Fruit fly (Drosophila melanogaster) whole organism, embryonic: ENCODE results near the gene CG5687.

Experiments used
- Blimp-1 ChIP-seq: fragments of 200-800 bp; sonication (Bioruptor generic); optimal IDR thresholded peaks from 3 replicates; lab custom pipeline; 2018; ENCODE audit warnings: missing biosample characterization, missing genetic modification characterization, mild to moderate bottlenecking, moderate library complexity, missing genetic modification reagents
- BtbVII ChIP-seq: fragments of 200-800 bp; sonication (Bioruptor generic); optimal IDR thresholded peaks from 3 replicates; lab custom pipeline; 2017; ENCODE audit warnings: missing biosample characterization, mild to moderate bottlenecking, missing genetic modification characterization
- CG11695 ChIP-seq: fragments of 200-800 bp; sonication (Bioruptor generic); IDR thresholded peaks from 3 replicates; pipeline ENCODE4 v1.3.6; 2022; ENCODE audit warnings: missing biosample characterization, missing genetic modification characterization
- CG12659 ChIP-seq: fragments of 200-800 bp; sonication (Bioruptor generic); optimal IDR thresholded peaks from 3 replicates; lab custom pipeline; 2017; ENCODE audit warnings: mild to moderate bottlenecking, missing biosample characterization, missing genetic modification reagents, missing genetic modification characterization
- CG12744 ChIP-seq: fragments of 200-800 bp; sonication (Bioruptor generic); optimal IDR thresholded peaks from 2 replicates; lab custom pipeline; 2016; ENCODE audit warnings: missing biosample characterization, missing genetic modification characterization
- CG14860 ChIP-seq: fragments of 200-800 bp; sonication (Bioruptor generic); IDR thresholded peaks from 3 replicates; pipeline ENCODE4 v1.3.6; 2022; ENCODE audit warnings: missing biosample characterization, missing genetic modification characterization; ENCODE audit not compliant: partially characterized antibody
- CG15011 ChIP-seq: fragments of 200-800 bp; sonication (Bioruptor generic); optimal IDR thresholded peaks from 3 replicates; lab custom pipeline; 2018; ENCODE audit warnings: missing biosample characterization, mild to moderate bottlenecking, missing genetic modification characterization
- CG15514 ChIP-seq: fragments of 200-800 bp; sonication (Bioruptor generic); optimal IDR thresholded peaks from 3 replicates; lab custom pipeline; 2017; ENCODE audit warnings: missing biosample characterization, missing genetic modification characterization, mild to moderate bottlenecking, moderate library complexity, missing genetic modification reagents
- CG1602 ChIP-seq: fragments of 200-800 bp; sonication (Bioruptor generic); optimal IDR thresholded peaks from 3 replicates; lab custom pipeline; 2016; ENCODE audit warnings: missing biosample characterization, missing genetic modification characterization
- CG1792 ChIP-seq: fragments of 200-800 bp; sonication (Bioruptor generic); optimal IDR thresholded peaks from 2 replicates; lab custom pipeline; 2016; ENCODE audit warnings: missing biosample characterization, missing genetic modification characterization
- CG2889 ChIP-seq: fragments of 200-800 bp; sonication (Bioruptor generic); IDR thresholded peaks from 3 replicates; pipeline ENCODE4 v1.3.6; 2022; ENCODE audit warnings: missing biosample characterization, missing genetic modification characterization
- CG32532 ChIP-seq: fragments of 200-800 bp; sonication (Bioruptor generic); IDR thresholded peaks from 2 replicates; pipeline ENCODE4 v1.3.6; 2022; ENCODE audit warnings: missing biosample characterization, missing genetic modification characterization
- CG3407 ChIP-seq: fragments of 200-800 bp; sonication (Bioruptor generic); optimal IDR thresholded peaks from 2 replicates; lab custom pipeline; 2018; ENCODE audit warnings: missing biosample characterization, mild to moderate bottlenecking, missing genetic modification characterization
- CG4360 ChIP-seq: fragments of 200-800 bp; sonication (Bioruptor generic); IDR thresholded peaks from 2 replicates; pipeline ENCODE4 v1.3.6; 2022; ENCODE audit warnings: missing biosample characterization, missing genetic modification characterization
- CG4404 ChIP-seq: fragments of 200-800 bp; sonication (Bioruptor generic); IDR thresholded peaks from 2 replicates; pipeline ENCODE4 v1.3.6; 2022; ENCODE audit warnings: missing biosample characterization, missing genetic modification characterization
- CG8290 ChIP-seq, 3 experiments: fragments of 200-800 bp; sonication (Bioruptor generic); optimal IDR thresholded peaks; 2 replicates each; lab custom pipeline; 2016 to 2019; ENCODE audit warnings: missing biosample characterization in 3 of 3, missing genetic modification characterization in 3 of 3, mild to moderate bottlenecking in 2 of 3, moderate library complexity in 1 of 3
- CG9609 ChIP-seq: fragments of 200-800 bp; sonication (Bioruptor generic); optimal IDR thresholded peaks from 3 replicates; lab custom pipeline; 2016; ENCODE audit warnings: missing biosample characterization, missing genetic modification characterization
- Dad ChIP-seq: fragments of 200-800 bp; sonication (Bioruptor generic); optimal IDR thresholded peaks from 3 replicates; lab custom pipeline; 2016; ENCODE audit warnings: missing biosample characterization, missing genetic modification characterization
- Gug ChIP-seq: fragments of 200-800 bp; sonication (Bioruptor generic); IDR thresholded peaks from 4 replicates; pipeline ENCODE4 v1.3.6; 2022; ENCODE audit warnings: missing biosample characterization, missing genetic modification characterization
- HLH4C ChIP-seq: fragments of 200-800 bp; sonication (Bioruptor generic); IDR thresholded peaks from 3 replicates; pipeline ENCODE4 v1.3.6; 2022; ENCODE audit warnings: missing biosample characterization, missing genetic modification characterization; ENCODE audit not compliant: partially characterized antibody
- Hr39 ChIP-seq: fragments of >200 bp; optimal IDR thresholded peaks from 2 replicates; lab custom pipeline; 2017
- MESR4 ChIP-seq: fragments of 200-800 bp; sonication (Bioruptor generic); optimal IDR thresholded peaks from 2 replicates; lab custom pipeline; 2018; ENCODE audit warnings: missing biosample characterization, mild to moderate bottlenecking, missing genetic modification characterization, moderate library complexity
- NfI ChIP-seq: fragments of 200-800 bp; sonication (Bioruptor generic); optimal IDR thresholded peaks from 3 replicates; lab custom pipeline; 2018; ENCODE audit warnings: missing biosample characterization, mild to moderate bottlenecking, missing genetic modification characterization, moderate library complexity
- Ssrp ChIP-seq: fragments of 200-800 bp; sonication (Bioruptor generic); optimal IDR thresholded peaks from 2 replicates; lab custom pipeline; 2018; ENCODE audit warnings: missing biosample characterization, mild to moderate bottlenecking, missing genetic modification characterization, moderate library complexity
- az2 ChIP-seq: fragments of 200-800 bp; sonication (Bioruptor generic); optimal IDR thresholded peaks from 3 replicates; lab custom pipeline; 2016; ENCODE audit warnings: missing biosample characterization, missing genetic modification characterization
- caup ChIP-seq: fragments of 200-800 bp; sonication (Bioruptor generic); optimal IDR thresholded peaks from 3 replicates; lab custom pipeline; 2017; ENCODE audit warnings: missing biosample characterization, mild to moderate bottlenecking, missing genetic modification characterization, moderate library complexity; ENCODE audit not compliant: severe bottlenecking
- chinmo ChIP-seq: fragments of 200-800 bp; sonication (Bioruptor generic); IDR thresholded peaks from 4 replicates; pipeline ENCODE4 v1.3.6; 2022; ENCODE audit warnings: missing biosample characterization, missing genetic modification characterization; ENCODE audit not compliant: partially characterized antibody
- chn ChIP-seq: fragments of 200-800 bp; sonication (Bioruptor generic); optimal IDR thresholded peaks from 2 replicates; lab custom pipeline; 2016; ENCODE audit warnings: missing biosample characterization, missing genetic modification characterization
- croc ChIP-seq: fragments of 200-800 bp; sonication (Bioruptor generic); conservative IDR thresholded peaks from 3 replicates; pipeline ENCODE4 v1.3.6; 2022; ENCODE audit warnings: missing biosample characterization, missing genetic modification characterization
- cwo ChIP-seq: fragments of 200-800 bp; sonication (Bioruptor generic); optimal IDR thresholded peaks from 3 replicates; lab custom pipeline; 2017; ENCODE audit warnings: missing biosample characterization, missing genetic modification characterization, mild to moderate bottlenecking, moderate library complexity, missing genetic modification reagents
- en ChIP-seq: fragments of 200-800 bp; sonication (Bioruptor generic); optimal IDR thresholded peaks from 2 replicates; lab custom pipeline; 2016; ENCODE audit warnings: missing biosample characterization, missing genetic modification characterization
- exex ChIP-seq: fragments of 200-800 bp; sonication (Bioruptor generic); optimal IDR thresholded peaks from 4 replicates; lab custom pipeline; 2018; ENCODE audit warnings: missing biosample characterization, mild to moderate bottlenecking, missing genetic modification characterization, moderate library complexity
- fd96Cb ChIP-seq: fragments of 200-800 bp; sonication (Bioruptor generic); optimal IDR thresholded peaks from 2 replicates; lab custom pipeline; 2018; ENCODE audit warnings: missing biosample characterization, mild to moderate bottlenecking, missing genetic modification characterization, moderate library complexity
- gcm2 ChIP-seq: fragments of 200-800 bp; sonication (Bioruptor generic); optimal IDR thresholded peaks from 2 replicates; lab custom pipeline; 2016; ENCODE audit warnings: missing biosample characterization, missing genetic modification characterization
- gsb-n ChIP-seq: fragments of 200-800 bp; sonication (Bioruptor generic); optimal IDR thresholded peaks from 3 replicates; lab custom pipeline; 2018; ENCODE audit warnings: missing biosample characterization, mild to moderate bottlenecking, missing genetic modification characterization
- ham ChIP-seq: fragments of 200-800 bp; sonication (Bioruptor generic); IDR thresholded peaks from 2 replicates; pipeline ENCODE4 v1.3.6; 2022; ENCODE audit warnings: missing biosample characterization, missing genetic modification characterization
- jing ChIP-seq: fragments of 200-800 bp; sonication (Bioruptor generic); optimal IDR thresholded peaks from 2 replicates; lab custom pipeline; 2018; ENCODE audit warnings: missing biosample characterization, mild to moderate bottlenecking, missing genetic modification characterization
- lola ChIP-seq, 3 experiments: fragments of >200 bp in 2 of 3; fragments of 200-800 bp in 1 of 3; sonication (Bioruptor generic) in 1 of 3; optimal IDR thresholded peaks; 2 replicates each; lab custom pipeline; 2017 to 2019; ENCODE audit warnings: missing biosample characterization in 3 of 3, missing genetic modification characterization in 3 of 3, mild to moderate bottlenecking in 1 of 3, moderate library complexity in 1 of 3
- nmo ChIP-seq: fragments of 200-800 bp; sonication (Bioruptor generic); optimal IDR thresholded peaks from 2 replicates; lab custom pipeline; 2018; ENCODE audit warnings: missing biosample characterization, mild to moderate bottlenecking, missing genetic modification characterization, moderate library complexity
- nom ChIP-seq: fragments of 200-800 bp; sonication (Bioruptor generic); optimal IDR thresholded peaks from 2 replicates; lab custom pipeline; 2017; ENCODE audit warnings: missing biosample characterization, missing genetic modification characterization, mild to moderate bottlenecking, moderate library complexity, missing genetic modification reagents
- org-1 ChIP-seq: fragments of 200-800 bp; sonication (Bioruptor generic); optimal IDR thresholded peaks from 2 replicates; lab custom pipeline; 2017; ENCODE audit warnings: missing biosample characterization, missing genetic modification characterization
- pfk ChIP-seq: fragments of 200-800 bp; sonication (Bioruptor generic); optimal IDR thresholded peaks from 2 replicates; lab custom pipeline; 2018; ENCODE audit warnings: missing biosample characterization, mild to moderate bottlenecking, missing genetic modification characterization, moderate library complexity
- prd ChIP-seq, 3 experiments: fragments of >200 bp in 2 of 3; fragments of 200-800 bp in 1 of 3; sonication (Bioruptor generic) in 1 of 3; optimal IDR thresholded peaks in 2 of 3; IDR thresholded peaks in 1 of 3; 2 replicates in 2 of 3; 3 replicates in 1 of 3; pipeline versions ENCODE4 v1.3.6 to Lab custom; 2017 to 2022; ENCODE audit warnings: missing biosample characterization in 1 of 3, missing genetic modification characterization in 1 of 3
- shn ChIP-seq: fragments of 200-800 bp; sonication (Bioruptor generic); optimal IDR thresholded peaks from 3 replicates; lab custom pipeline; 2016; ENCODE audit warnings: missing biosample characterization, missing genetic modification characterization
- sob ChIP-seq: fragments of 200-800 bp; sonication (Bioruptor generic); IDR thresholded peaks from 2 replicates; pipeline ENCODE4 v1.3.6; 2022; ENCODE audit warnings: missing biosample characterization, missing genetic modification characterization
- sqz ChIP-seq: fragments of 200-800 bp; sonication (Bioruptor generic); optimal IDR thresholded peaks from 3 replicates; lab custom pipeline; 2018; ENCODE audit warnings: missing biosample characterization, mild to moderate bottlenecking, missing genetic modification characterization
- sr ChIP-seq: fragments of 200-800 bp; sonication (Bioruptor generic); IDR thresholded peaks from 3 replicates; pipeline ENCODE4 v1.3.6; 2022; ENCODE audit warnings: missing biosample characterization, missing genetic modification characterization
- tin ChIP-seq: fragments of 200-800 bp; sonication (Bioruptor generic); optimal IDR thresholded peaks from 3 replicates; lab custom pipeline; 2016; ENCODE audit warnings: missing biosample characterization, missing genetic modification characterization

Gene CG5687

dm6 chr3L:1947463-1948126, 8.7 kb upstream of the CG5687 start, which contains the start of the genes mu2 and Cnb (continued):
- TF ChIP-seq croc (GFP tag; lab: Robert Waterston, UW) = no peak
- TF ChIP-seq CG4360 (GFP tag; lab: Robert Waterston, UW) = no peak
- TF ChIP-seq org-1 (GFP tag; lab: Kevin White, UChicago) = no peak
- no peak for TF ChIP-seq jing (GFP tag; lab: Kevin White, UChicago)
- TF ChIP-seq CG9609 (GFP tag; lab: Kevin White, UChicago) = no peak
- TF ChIP-seq Hr39 (lab: Kevin White, UChicago) = peak; percentile 48
- TF ChIP-seq CG4404 (GFP tag; lab: Robert Waterston, UW) = no peak
- no peak for TF ChIP-seq gsb-n (tag; lab: Kevin White, UChicago)
- TF ChIP-seq sqz = no peak
- TF ChIP-seq sob = no peak
- peak; percentile 29; the same call in 1 of the 2 replicates for TF ChIP-seq CG32532 (GFP tag; lab: Robert Waterston, UW)
- no peak for TF ChIP-seq CG15011 (GFP tag; lab: Kevin White, UChicago)
- no peak for TF ChIP-seq CG12744 (GFP tag; lab: Kevin White, UChicago)
- TF ChIP-seq CG2889 = no peak
- peak; percentile 80 for TF ChIP-seq CG15514
- TF ChIP-seq Ssrp (tag; lab: Kevin White, UChicago) = no peak
- no peak for TF ChIP-seq exex
- peak; percentile 15 for TF ChIP-seq shn (GFP tag; lab: Kevin White, UChicago)
- TF ChIP-seq NfI (GFP tag; lab: Kevin White, UChicago) = no peak
- no peak for TF ChIP-seq sr (GFP tag; lab: Robert Waterston, UW)
- peak; percentile 72; the same call in 2 of the 3 replicates for TF ChIP-seq CG14860 (GFP tag; lab: Robert Waterston, UW)
- no peak for TF ChIP-seq Dad (GFP tag; lab: Kevin White, UChicago)
- no peak for TF ChIP-seq CG3407 (GFP tag; lab: Kevin White, UChicago)
- 0 out of 4 replicates have a peak, but pooled peaks have one; percentile 27 for TF ChIP-seq Gug
- TF ChIP-seq pfk = no peak
- no peak for TF ChIP-seq lola (GFP tag; optimal IDR thresholded peaks at IDR 0.05; lab: Kevin White, UChicago)
- peak; percentile 72 for TF ChIP-seq HLH4C (GFP tag; lab: Robert Waterston, UW)
- TF ChIP-seq prd (optimal IDR thresholded peaks at IDR 0.05; lab: Kevin White, UChicago) = no peak
- 0 out of 3 replicates have a peak, but pooled peaks have one; percentile 18 for TF ChIP-seq prd (GFP tag; IDR thresholded peaks at IDR 0.05; lab: Robert Waterston, UW)
- TF ChIP-seq gcm2 = no peak
- TF ChIP-seq BtbVII = no peak
- TF ChIP-seq caup (GFP tag; lab: Kevin White, UChicago) = no peak
- TF ChIP-seq fd96Cb (tag; lab: Kevin White, UChicago) = no peak
- peak; percentile 63 for TF ChIP-seq nmo (GFP tag; lab: Kevin White, UChicago)
- TF ChIP-seq MESR4 = peak; percentile 72
- peak; percentile 24 for TF ChIP-seq tin (GFP tag; lab: Kevin White, UChicago)
- TF ChIP-seq chinmo (GFP tag; lab: Robert Waterston, UW) = 0 out of 4 replicates have a peak, but pooled peaks have one; percentile 70
- TF ChIP-seq Blimp-1 = peak; percentile 91
- no peak for TF ChIP-seq az2
- no peak for TF ChIP-seq CG11695 (GFP tag; lab: Robert Waterston, UW)
- TF ChIP-seq chn = no peak
- no peak for TF ChIP-seq CG12659 (GFP tag; lab: Kevin White, UChicago)
- no peak for TF ChIP-seq CG1792 (GFP tag; lab: Kevin White, UChicago)
- no peak for TF ChIP-seq CG1602 (GFP tag; lab: Kevin White, UChicago)
- no peak for TF ChIP-seq en (GFP tag; lab: Kevin White, UChicago)
- TF ChIP-seq cwo (GFP tag; lab: Kevin White, UChicago) = no peak
- no peak for TF ChIP-seq nom (GFP tag; lab: Kevin White, UChicago)
- no peak for TF ChIP-seq CG8290 (GFP tag; optimal IDR thresholded peaks at IDR 0.05; lab: Kevin White, UChicago)
- TF ChIP-seq CG8290 (tag; optimal IDR thresholded peaks at IDR 0.05; lab: Kevin White, UChicago) = no peak
- no peak for TF ChIP-seq ham (GFP tag; lab: Robert Waterston, UW)
